Fruit fly (Drosophila melanogaster): Measurements from ENCODE around the gene Snmp1.

The Snmp1 gene

DNA sequence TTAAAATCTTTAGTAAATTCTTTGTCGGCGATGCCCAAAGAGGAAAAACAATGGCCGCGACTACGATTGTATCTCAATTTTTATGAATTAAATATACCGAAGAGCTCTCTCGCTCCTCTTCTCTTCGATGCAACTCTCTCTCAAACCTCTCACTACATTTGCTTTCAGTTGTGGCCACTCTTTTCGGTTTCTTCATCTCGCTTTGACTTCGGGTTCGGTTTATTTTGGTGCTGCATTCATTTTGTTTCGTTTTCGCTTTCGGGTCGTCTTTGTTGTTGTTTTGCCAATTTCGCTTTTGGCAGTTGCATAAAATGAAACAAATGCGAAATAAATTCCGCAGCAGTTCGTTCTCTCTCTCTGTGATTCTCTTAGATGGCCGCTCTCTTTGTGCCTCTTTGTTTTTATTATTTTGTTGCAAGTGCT, 15.1 kb downstream of the Snmp1 start (continued):
- no peak for TF ChIP-seq p53 (GFP tag; optimal IDR thresholded peaks at IDR 0.05)
- no peak for TF ChIP-seq sisA (GFP tag; IDR thresholded peaks at IDR 0.05)
- TF ChIP-seq slou (GFP tag; optimal IDR thresholded peaks at IDR 0.05), result no peak
- peak; percentile 38; the same call in 1 of the 4 replicates for TF ChIP-seq Dll (GFP tag; IDR thresholded peaks at IDR 0.05; ENCODE audit: partially characterized antibody)
- TF ChIP-seq z (GFP tag; IDR thresholded peaks at IDR 0.05), result no peak
- no peak for TF ChIP-seq oc (tag; optimal IDR thresholded peaks at IDR 0.05)
- no peak for TF ChIP-seq dmrt11E (tag; optimal IDR thresholded peaks at IDR 0.05)
- no peak for TF ChIP-seq onecut (GFP tag; IDR thresholded peaks at IDR 0.05)
- TF ChIP-seq H2.0 (GFP tag; IDR thresholded peaks at IDR 0.05), result no peak
- TF ChIP-seq HmgZ (tag; optimal IDR thresholded peaks at IDR 0.05), result no peak
- no peak for TF ChIP-seq Hr78 (GFP tag; optimal IDR thresholded peaks at IDR 0.05)
- no peak for TF ChIP-seq CG6254 (GFP tag; optimal IDR thresholded peaks at IDR 0.05)
- no peak for TF ChIP-seq CG15514 (GFP tag; optimal IDR thresholded peaks at IDR 0.05)
- no peak for TF ChIP-seq CG12769 (tag; optimal IDR thresholded peaks at IDR 0.05)
- no peak for TF ChIP-seq CG18619 (GFP tag; optimal IDR thresholded peaks at IDR 0.05)
- TF ChIP-seq CG11456 (GFP tag; IDR thresholded peaks at IDR 0.05), result no peak
- no peak for TF ChIP-seq CG13894 (tag; optimal IDR thresholded peaks at IDR 0.05)
- no peak for TF ChIP-seq fd96Cb (tag; optimal IDR thresholded peaks at IDR 0.05)
- no peak for TF ChIP-seq zen (tag; optimal IDR thresholded peaks at IDR 0.05)
- TF ChIP-seq CG3163 (GFP tag; optimal IDR thresholded peaks at IDR 0.05), result peak; percentile 85
- TF ChIP-seq CG10147 (GFP tag; optimal IDR thresholded peaks at IDR 0.05), result no peak
- TF ChIP-seq CG6765 (GFP tag; optimal IDR thresholded peaks at IDR 0.05), result no peak
- TF ChIP-seq YL-1 (GFP tag; optimal IDR thresholded peaks at IDR 0.05), result no peak
- TF ChIP-seq Ssrp (tag; optimal IDR thresholded peaks at IDR 0.05), result no peak
- TF ChIP-seq ERR (GFP tag; optimal IDR thresholded peaks at IDR 0.05), result no peak
- no peak for TF ChIP-seq CG15073 (GFP tag; optimal IDR thresholded peaks at IDR 0.05)
- TF ChIP-seq CG9797 (GFP tag; optimal IDR thresholded peaks at IDR 0.05), result no peak
- TF ChIP-seq CG17912 (GFP tag; optimal IDR thresholded peaks at IDR 0.05), result no peak
- no peak for TF ChIP-seq CG10274 (GFP tag; optimal IDR thresholded peaks at IDR 0.05)
- TF ChIP-seq Drgx (GFP tag; IDR thresholded peaks at IDR 0.05), result peak; percentile 89
- no peak for TF ChIP-seq CG17385 (GFP tag; optimal IDR thresholded peaks at IDR 0.05)
- no peak for TF ChIP-seq klu (GFP tag; IDR thresholded peaks at IDR 0.05)
- TF ChIP-seq CG10366 (GFP tag; IDR thresholded peaks at IDR 0.05), result no peak
- no peak for TF ChIP-seq CG7556 (GFP tag; optimal IDR thresholded peaks at IDR 0.05)
- no peak for TF ChIP-seq nau (GFP tag; optimal IDR thresholded peaks at IDR 0.05)
- no peak for TF ChIP-seq Side (GFP tag; optimal IDR thresholded peaks at IDR 0.05)
- TF ChIP-seq PHDP (tag; optimal IDR thresholded peaks at IDR 0.05), result no peak
- TF ChIP-seq vfl (GFP tag; optimal IDR thresholded peaks at IDR 0.05), result no peak
- TF ChIP-seq CG17802 (tag; optimal IDR thresholded peaks at IDR 0.05), result no peak
- TF ChIP-seq fd3F (GFP tag; optimal IDR thresholded peaks at IDR 0.05), result no peak
- TF ChIP-seq wek (GFP tag; optimal IDR thresholded peaks at IDR 0.05), result no peak
- TF ChIP-seq ara (GFP tag; IDR thresholded peaks at IDR 0.05), result no peak
- no peak for TF ChIP-seq CG9437 (GFP tag; optimal IDR thresholded peaks at IDR 0.05)
- no peak for TF ChIP-seq TFAM (GFP tag; optimal IDR thresholded peaks at IDR 0.05)
- no peak for TF ChIP-seq ken (GFP tag; IDR thresholded peaks at IDR 0.05)
- no peak for TF ChIP-seq Taf1 (GFP tag; IDR thresholded peaks at IDR 0.05)
- no peak for TF ChIP-seq Blimp-1 (GFP tag; optimal IDR thresholded peaks at IDR 0.05)
- TF ChIP-seq CG12155 (GFP tag; optimal IDR thresholded peaks at IDR 0.05), result no peak
- TF ChIP-seq corto (GFP tag; optimal IDR thresholded peaks at IDR 0.05), result peak; percentile 76
- peak; percentile 23; the same call in 1 of the 2 replicates for TF ChIP-seq sna (GFP tag; IDR thresholded peaks at IDR 0.05; ENCODE audit: partially characterized antibody)
- TF ChIP-seq lbe (GFP tag; optimal IDR thresholded peaks at IDR 0.05), result peak; percentile 72
